Worm (Caenorhabditis elegans) whole organism, L4 larva: ENCODE measurements around the gene hil-7.
A peak's percentile ranks its signal among the peaks of the same experiment; 100 is the strongest.

Source experiments
- F26F4.8 ChIP-seq: fragments of 200-800 bp; sonication (Bioruptor generic); conservative IDR thresholded peaks from 2 replicates; pipeline ENCODE4 v1.3.6; 2022; ENCODE audit warnings: missing genetic modification characterization, missing compliant biosample characterization
- F37D6.2 ChIP-seq: sonication (generic microtip); optimal IDR thresholded peaks from 2 replicates; lab custom pipeline; 2016; ENCODE audit warnings: mild to moderate bottlenecking, missing genetic modification characterization, missing compliant biosample characterization
- F44E2.7 ChIP-seq: fragments of 200-800 bp; sonication (Bioruptor generic); IDR thresholded peaks from 2 replicates; pipeline ENCODE4 v2.1.2; 2022; ENCODE audit warnings: missing genetic modification characterization, missing compliant biosample characterization
- F49E8.2 ChIP-seq: sonication (generic microtip); optimal IDR thresholded peaks from 2 replicates; lab custom pipeline; 2016; ENCODE audit warnings: missing compliant biosample characterization, mild to moderate bottlenecking, missing genetic modification characterization, borderline replicate concordance
- T20F7.1 ChIP-seq: fragments of 200-800 bp; sonication (Bioruptor generic); optimal IDR thresholded peaks from 2 replicates; lab custom pipeline; 2018; ENCODE audit warnings: mild to moderate bottlenecking, missing genetic modification characterization, missing compliant biosample characterization
- T26A8.4 ChIP-seq: fragments of 200-800 bp; sonication (Bioruptor generic); IDR thresholded peaks from 2 replicates; pipeline ENCODE4 v1.3.6; 2022; ENCODE audit warnings: missing genetic modification characterization, missing compliant biosample characterization
- aha-1 ChIP-seq: fragments of 150-350 bp; peaks from one replicate; lab custom pipeline; 2014; ENCODE audit warnings: missing biosample characterization, missing genetic modification characterization
- aly-2 ChIP-seq: sonication (generic microtip); optimal IDR thresholded peaks from 2 replicates; lab custom pipeline; 2018; ENCODE audit warnings: missing biosample characterization, missing genetic modification characterization
- ceh-20 ChIP-seq: fragments of 200-800 bp; sonication (Bioruptor generic); IDR thresholded peaks from 2 replicates; pipeline ENCODE4 v1.3.6; 2022; ENCODE audit warnings: missing genetic modification reagents, missing genetic modification characterization, missing compliant biosample characterization
- cey-2 ChIP-seq: sonication (generic microtip); optimal IDR thresholded peaks from 3 replicates; lab custom pipeline; 2017; ENCODE audit warnings: missing genetic modification characterization, mild to moderate bottlenecking, missing compliant biosample characterization, antibody characterized with exemption, borderline replicate concordance; ENCODE audit not compliant: insufficient read depth
- ctbp-1 ChIP-seq: fragments of 200-800 bp; sonication (Bioruptor generic); IDR thresholded peaks from 2 replicates; pipeline ENCODE4 v1.3.6; 2022; ENCODE audit warnings: missing genetic modification reagents, missing genetic modification characterization, missing compliant biosample characterization
- duxl-1 ChIP-seq: sonication (generic microtip); optimal IDR thresholded peaks from 2 replicates; lab custom pipeline; 2016; ENCODE audit warnings: mild to moderate bottlenecking, missing genetic modification characterization, moderate library complexity, missing compliant biosample characterization; ENCODE audit not compliant: poor library complexity
- egl-27 ChIP-seq: sonication (generic microtip); optimal IDR thresholded peaks from 3 replicates; lab custom pipeline; 2017; ENCODE audit warnings: missing biosample characterization, missing genetic modification reagents, missing genetic modification characterization
- hif-1 ChIP-seq, 2 experiments: sonication (generic microtip); optimal IDR thresholded peaks; 2 replicates each; lab custom pipeline; 2016 to 2017; ENCODE audit warnings: missing compliant biosample characterization in 2 of 2, missing genetic modification characterization in 2 of 2, missing genetic modification reagents in 2 of 2, missing genotype in 2 of 2, mild to moderate bottlenecking in 1 of 2
- hlh-11 ChIP-seq: fragments of 200-800 bp; sonication (Bioruptor generic); optimal IDR thresholded peaks from 2 replicates; lab custom pipeline; 2018; ENCODE audit warnings: mild to moderate bottlenecking, missing genetic modification characterization, missing compliant biosample characterization
- hlh-30 ChIP-seq: sonication (generic microtip); optimal IDR thresholded peaks from 2 replicates; lab custom pipeline; 2017; ENCODE audit warnings: antibody characterized with exemption, mild to moderate bottlenecking, missing genetic modification characterization, missing compliant biosample characterization; ENCODE audit not compliant: insufficient read depth
- lin-13 ChIP-seq: fragments of 150-350 bp; optimal IDR thresholded peaks from 2 replicates; lab custom pipeline; 2014; ENCODE audit warnings: missing biosample characterization, missing genetic modification reagents, missing genetic modification characterization
- lsy-2 ChIP-seq, 2 experiments: fragments of 150-350 bp in 1 of 2; sonication (generic microtip) in 1 of 2; optimal IDR thresholded peaks; 2 replicates each; lab custom pipeline; 2014 to 2017; ENCODE audit warnings: missing biosample characterization in 2 of 2, missing genetic modification characterization in 2 of 2
- madf-9 ChIP-seq: fragments of 200-800 bp; sonication (Bioruptor generic); conservative IDR thresholded peaks from 2 replicates; pipeline ENCODE4 v1.3.6; 2022; ENCODE audit warnings: missing genetic modification reagents, missing genetic modification characterization, missing compliant biosample characterization
- mdl-1 ChIP-seq, 2 experiments: fragments of 150-350 bp in 1 of 2; sonication (generic microtip) in 1 of 2; optimal IDR thresholded peaks; 2 replicates each; lab custom pipeline; 2014 to 2017; ENCODE audit warnings: missing biosample characterization in 2 of 2, missing genetic modification characterization in 2 of 2
- mdt-29 ChIP-seq: fragments of 200-800 bp; sonication (Bioruptor generic); IDR thresholded peaks from 2 replicates; pipeline ENCODE4 v1.3.6; 2022; ENCODE audit warnings: missing genetic modification reagents, missing genetic modification characterization, missing compliant biosample characterization
- mxl-3 ChIP-seq: fragments of 200-800 bp; sonication (Bioruptor generic); optimal IDR thresholded peaks from 2 replicates; lab custom pipeline; 2018; ENCODE audit warnings: mild to moderate bottlenecking, missing genetic modification characterization, missing compliant biosample characterization
- nhr-10 ChIP-seq: fragments of 150-350 bp; optimal IDR thresholded peaks from 2 replicates; lab custom pipeline; 2014; ENCODE audit warnings: missing biosample characterization, missing genetic modification characterization
- nhr-102 ChIP-seq: sonication (generic microtip); optimal IDR thresholded peaks from 2 replicates; lab custom pipeline; 2016; ENCODE audit warnings: mild to moderate bottlenecking, missing genetic modification characterization, moderate library complexity, missing compliant biosample characterization
- nhr-28 ChIP-seq: fragments of 150-350 bp; optimal IDR thresholded peaks from 2 replicates; lab custom pipeline; 2014; ENCODE audit warnings: missing biosample characterization, missing genetic modification characterization
- nhr-48 ChIP-seq: sonication (generic microtip); optimal IDR thresholded peaks from 2 replicates; lab custom pipeline; 2016; ENCODE audit warnings: mild to moderate bottlenecking, missing genetic modification characterization, missing compliant biosample characterization
- nhr-77 ChIP-seq: fragments of 150-350 bp; optimal IDR thresholded peaks from 2 replicates; lab custom pipeline; 2014; ENCODE audit warnings: missing biosample characterization, missing genetic modification characterization
- pha-4 ChIP-seq, 2 experiments: fragments of 150-350 bp in 1 of 2; fragments of 200-800 bp in 1 of 2; sonication (Bioruptor generic) in 1 of 2; IDR thresholded peaks in 1 of 2; optimal IDR thresholded peaks in 1 of 2; 2 replicates each; pipeline versions ENCODE4 v1.3.6 to Lab custom; 2014 to 2022; ENCODE audit warnings: missing genetic modification characterization in 2 of 2, missing genetic modification reagents in 2 of 2, missing biosample characterization in 1 of 2, missing compliant biosample characterization in 1 of 2
- rbr-2 ChIP-seq: sonication (generic microtip); optimal IDR thresholded peaks from 2 replicates; lab custom pipeline; 2016; ENCODE audit warnings: missing genotype, missing genetic modification characterization, missing compliant biosample characterization
- saeg-2 ChIP-seq: fragments of 200-800 bp; sonication (Bioruptor generic); IDR thresholded peaks from 2 replicates; pipeline ENCODE4 v1.3.6; 2022; ENCODE audit warnings: missing genetic modification reagents, missing genetic modification characterization, missing compliant biosample characterization
- set-16 ChIP-seq: fragments of 200-800 bp; sonication (Bioruptor generic); IDR thresholded peaks from 2 replicates; pipeline ENCODE4 v1.3.6; 2022; ENCODE audit warnings: missing genetic modification reagents, missing genetic modification characterization, missing compliant biosample characterization
- spr-1 ChIP-seq: sonication (generic microtip); optimal IDR thresholded peaks from 2 replicates; lab custom pipeline; 2016; ENCODE audit warnings: mild to moderate bottlenecking, missing genetic modification characterization, missing compliant biosample characterization
- tra-1 ChIP-seq: fragments of 200-800 bp; sonication (Bioruptor generic); IDR thresholded peaks from 2 replicates; pipeline ENCODE4 v1.3.6; 2022; ENCODE audit warnings: missing genetic modification reagents, missing genetic modification characterization, missing compliant biosample characterization
- zag-1 ChIP-seq: fragments of 150-350 bp; optimal IDR thresholded peaks from 2 replicates; lab custom pipeline; 2014; ENCODE audit warnings: missing biosample characterization, missing genetic modification characterization
- ztf-11 ChIP-seq: fragments of 150-350 bp; optimal IDR thresholded peaks from 2 replicates; lab custom pipeline; 2014; ENCODE audit warnings: missing biosample characterization, missing genetic modification characterization

hil-7 gene

DNA sequence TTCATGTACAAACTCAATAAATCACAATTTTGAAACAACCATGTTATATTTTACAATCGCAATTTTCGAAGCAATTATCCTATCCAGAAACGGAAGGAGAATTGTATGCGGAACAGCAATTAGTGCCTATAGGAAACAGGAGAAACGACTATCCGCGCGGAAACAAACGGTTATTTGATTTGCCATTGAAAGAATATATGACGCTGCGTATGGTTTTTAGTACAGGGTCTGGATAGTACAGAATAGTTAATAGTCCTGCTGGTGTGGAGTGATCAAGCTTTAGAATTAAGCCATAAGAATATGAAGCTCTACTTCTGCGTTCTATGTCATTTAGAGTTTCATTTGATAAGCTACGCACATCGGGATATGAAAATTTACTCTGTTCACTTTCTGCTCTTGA lies 793 bp downstream of the hil-7 start:
- no peak for TF ChIP-seq F37D6.2 (tag; lab: Kevin White, UChicago)
- no peak for TF ChIP-seq hlh-30
- TF ChIP-seq nhr-77 (tag; lab: Kevin White, UChicago), result no peak
- TF ChIP-seq mdt-29 (GFP tag; lab: Robert Waterston, UW), result no peak
- TF ChIP-seq hlh-11 (tag; lab: Kevin White, UChicago), result no peak

DNA sequence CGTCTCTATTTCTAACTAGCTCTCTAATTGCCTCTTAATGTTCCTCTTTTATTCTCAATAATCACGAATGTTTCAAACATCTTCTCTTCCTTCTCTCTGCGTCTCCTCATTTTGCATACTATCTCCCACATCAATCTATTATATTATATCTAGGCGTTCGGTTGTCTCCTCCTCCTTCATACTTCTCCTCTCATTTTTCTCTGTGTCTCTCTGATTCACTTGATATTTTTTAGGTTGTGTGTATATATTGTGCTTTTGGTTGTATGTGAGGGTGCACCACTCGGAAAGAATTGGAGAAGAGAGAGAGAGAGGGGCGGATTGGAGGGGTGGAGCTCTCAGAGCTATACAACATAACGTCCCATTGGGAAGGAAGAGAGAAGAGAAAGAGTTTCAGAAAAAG lies 2.5 kb downstream of the hil-7 start:
- TF ChIP-seq lin-13, result no peak
- peak in 1 of 2 experiments; percentile 32 for TF ChIP-seq lsy-2 (tag; optimal IDR thresholded peaks at IDR 0.05; lab: Kevin White, UChicago)
- no peak for TF ChIP-seq hif-1 (tag; optimal IDR thresholded peaks at IDR 0.05; lab: Kevin White, UChicago)
- TF ChIP-seq madf-9 (GFP tag; lab: Robert Waterston, UW), result no peak
- peak; percentile 19 for TF ChIP-seq rbr-2 (tag; lab: Kevin White, UChicago)
- TF ChIP-seq, all 104 proteins: peak for 2

DNA sequence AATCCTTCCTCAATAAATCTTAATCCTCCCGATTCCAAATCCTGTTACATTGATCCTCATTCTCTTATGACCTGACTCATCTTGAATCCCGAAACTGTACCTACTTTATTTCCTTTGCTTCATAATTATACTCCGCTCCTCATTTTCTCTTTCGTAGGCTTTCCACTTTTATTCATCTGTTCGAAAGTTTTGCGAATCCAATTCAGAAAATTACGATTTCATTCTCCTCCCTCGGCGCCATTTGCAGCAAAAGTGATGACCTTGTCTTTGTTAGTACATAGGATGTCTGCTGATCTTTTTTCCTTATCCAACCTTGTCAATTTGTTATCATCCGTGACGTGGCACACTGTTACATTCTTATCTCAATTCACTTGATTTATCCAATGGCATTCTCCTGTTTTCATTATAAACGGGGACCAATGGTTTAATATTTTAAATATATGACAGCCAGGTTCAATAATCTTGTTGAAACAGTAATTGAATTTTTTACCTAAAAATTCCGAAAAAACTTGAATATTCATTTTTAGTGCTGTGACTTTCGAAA lies 6.4 kb downstream of the hil-7 start:
- TF ChIP-seq T20F7.1 (no peak), nhr-28 (tag; lab: Kevin White, UChicago) (peak; percentile 20)

DNA sequence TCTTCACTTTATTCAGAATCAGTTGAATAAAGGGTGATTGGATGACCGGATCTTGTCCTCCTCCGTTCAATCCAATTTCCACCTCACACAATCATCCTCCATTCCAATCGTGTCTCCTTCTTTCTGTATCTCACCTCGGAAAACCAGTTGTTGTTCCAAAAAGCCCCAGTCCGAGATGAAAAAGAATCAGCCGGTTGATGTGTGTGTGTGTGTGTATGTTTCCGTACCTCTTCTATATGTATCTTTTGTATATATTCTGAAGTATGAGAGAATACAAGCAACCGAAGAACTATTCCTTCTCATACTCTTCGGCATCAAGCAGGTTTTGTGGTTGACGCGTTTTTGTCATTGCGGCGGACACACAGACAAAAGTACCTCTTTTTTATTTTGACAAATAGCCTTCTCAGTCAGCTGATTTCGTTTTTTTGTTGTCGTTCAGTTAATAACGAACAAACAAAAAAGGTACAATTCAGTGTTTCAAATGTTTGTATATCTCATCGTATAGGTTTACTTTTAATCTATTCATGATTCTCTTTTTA lies 7.6 kb downstream of the hil-7 start:
- TF ChIP-seq tra-1 (no peak), ctbp-1 (GFP tag; lab: Robert Waterston, UW) (no peak), T26A8.4 (GFP tag; lab: Robert Waterston, UW) (no peak), aly-2 (tag; lab: Kevin White, UChicago) (no peak), hlh-11 (tag; lab: Kevin White, UChicago) (peak; percentile 61), F26F4.8 (GFP tag; lab: Robert Waterston, UW) (no peak), hif-1 (tag; optimal IDR thresholded peaks at IDR 0.05; lab: Kevin White, UChicago) (no peak), nhr-48 (peak; percentile 39), spr-1 (tag; lab: Kevin White, UChicago) (peak; percentile 11), pha-4 (GFP tag; IDR thresholded peaks at IDR 0.05; lab: Robert Waterston, UW) (no peak), pha-4 (tag; optimal IDR thresholded peaks at IDR 0.05; lab: Kevin White, UChicago) (no peak), F44E2.7 (no peak), zag-1 (tag; lab: Kevin White, UChicago) (no peak), nhr-28 (tag; lab: Kevin White, UChicago) (peak; percentile 50), ceh-20 (GFP tag; lab: Robert Waterston, UW) (no peak), cey-2 (tag; lab: Kevin White, UChicago) (peak; percentile 31), nhr-102 (tag; lab: Kevin White, UChicago) (no peak), ztf-11 (tag; lab: Kevin White, UChicago) (no peak), mxl-3 (GFP tag; lab: Kevin White, UChicago) (peak; percentile 21), nhr-10 (tag; lab: Kevin White, UChicago) (no peak)

DNA sequence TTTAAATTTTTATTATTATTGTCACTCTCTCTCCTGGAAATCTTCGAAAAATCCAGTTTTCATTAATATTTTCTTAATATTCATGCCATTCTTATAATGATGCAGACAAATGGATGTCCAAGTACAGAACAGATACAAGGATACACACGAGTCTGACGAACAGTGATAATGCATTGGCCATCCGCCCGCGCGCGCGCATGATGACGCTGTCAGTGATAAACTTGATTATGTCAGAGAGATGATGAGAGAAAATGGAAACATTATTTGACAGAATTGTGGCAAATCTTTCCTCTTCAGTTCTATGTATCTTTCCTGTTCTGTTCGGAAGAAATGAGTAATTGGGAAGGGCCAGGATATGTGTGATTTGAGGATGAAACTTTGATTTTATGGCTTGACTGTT lies 9.6 kb downstream of the hil-7 start:
- TF ChIP-seq mdl-1 (tag; optimal IDR thresholded peaks at IDR 0.05; lab: Kevin White, UChicago) (peak in 1 of 2 experiments; percentile 46), nhr-28 (tag; lab: Kevin White, UChicago) (peak; percentile 60), hlh-11 (tag; lab: Kevin White, UChicago) (peak; percentile 28), hlh-30 (peak; percentile 36), aha-1 (tag; lab: Kevin White, UChicago) (peak; percentile 2), F49E8.2 (tag; lab: Kevin White, UChicago) (no peak), duxl-1 (tag; lab: Kevin White, UChicago) (no peak), F44E2.7 (no peak), egl-27 (no peak), mxl-3 (GFP tag; lab: Kevin White, UChicago) (peak; percentile 73), saeg-2 (GFP tag; lab: Robert Waterston, UW) (no peak), set-16 (GFP tag; lab: Robert Waterston, UW) (no peak)
- TF ChIP-seq, all 104 proteins: peak for 6
